Worm (Caenorhabditis elegans) whole organism, L3 larva: Measurements from ENCODE around the gene stau-1.

Experiments
- R02D3.7 ChIP-seq: fragments of 150-350 bp; optimal IDR thresholded peaks from 2 replicates; lab custom pipeline; 2014; ENCODE audit warnings: missing biosample characterization, missing genetic modification characterization
- ZK546.5 ChIP-seq: sonication (generic microtip); optimal IDR thresholded peaks from 2 replicates; lab custom pipeline; 2017; ENCODE audit warnings: missing biosample characterization, missing genetic modification characterization
- aly-2 ChIP-seq: fragments of 150-350 bp; optimal IDR thresholded peaks from 2 replicates; lab custom pipeline; 2014; ENCODE audit warnings: missing biosample characterization, missing genetic modification characterization
- ama-1 ChIP-seq: fragments of 150-350 bp; optimal IDR thresholded peaks from 2 replicates; lab custom pipeline; 2018
- ceh-16 ChIP-seq: sonication (generic microtip); optimal IDR thresholded peaks from 2 replicates; lab custom pipeline; 2017; ENCODE audit warnings: missing biosample characterization, missing genetic modification characterization
- ceh-28 ChIP-seq: fragments of 150-350 bp; optimal IDR thresholded peaks from 2 replicates; lab custom pipeline; 2014; ENCODE audit warnings: missing biosample characterization, missing genetic modification reagents, missing genetic modification characterization
- ceh-82 ChIP-seq: fragments of 150-350 bp; optimal IDR thresholded peaks from 2 replicates; lab custom pipeline; 2014; ENCODE audit warnings: missing biosample characterization, missing genetic modification characterization
- ceh-9 ChIP-seq: sonication (generic microtip); optimal IDR thresholded peaks from 2 replicates; lab custom pipeline; 2018; ENCODE audit warnings: missing biosample characterization, missing genetic modification characterization
- daf-12 ChIP-seq: fragments of 150-350 bp; optimal IDR thresholded peaks from 2 replicates; lab custom pipeline; 2014; ENCODE audit warnings: missing biosample characterization, missing genetic modification reagents, missing genetic modification characterization
- egl-27 ChIP-seq: sonication (generic microtip); optimal IDR thresholded peaks from 4 replicates; lab custom pipeline; 2017; ENCODE audit warnings: missing biosample characterization, missing genetic modification reagents, missing genetic modification characterization
- egl-5 ChIP-seq: fragments of 150-350 bp; optimal IDR thresholded peaks from 2 replicates; lab custom pipeline; 2017; ENCODE audit warnings: missing biosample characterization, missing genetic modification reagents, missing genetic modification characterization, inconsistent platforms
- elt-1 ChIP-seq: fragments of 150-350 bp; optimal IDR thresholded peaks from 2 replicates; lab custom pipeline; 2014; ENCODE audit warnings: missing biosample characterization, missing genetic modification characterization
- elt-2 ChIP-seq: sonication (generic microtip); optimal IDR thresholded peaks from 2 replicates; lab custom pipeline; 2016; ENCODE audit warnings: missing genetic modification reagents, mild to moderate bottlenecking, missing genetic modification characterization, missing compliant biosample characterization
- elt-3 ChIP-seq, 3 experiments: fragments of 150-350 bp in 1 of 3; sonication (generic microtip) in 2 of 3; optimal IDR thresholded peaks; 2 replicates in 2 of 3; 4 replicates in 1 of 3; lab custom pipeline; 2014 to 2017; ENCODE audit warnings: missing biosample characterization in 3 of 3, missing genetic modification characterization in 3 of 3
- eor-1 ChIP-seq, 2 experiments: fragments of 150-350 bp; optimal IDR thresholded peaks; 2 replicates each; lab custom pipeline; 2014 to 2018; ENCODE audit warnings: missing biosample characterization in 2 of 2, missing genetic modification characterization in 2 of 2
- fkh-10 ChIP-seq: sonication (generic microtip); optimal IDR thresholded peaks from 2 replicates; lab custom pipeline; 2017; ENCODE audit warnings: missing biosample characterization, missing genetic modification reagents, missing genetic modification characterization
- fkh-2 ChIP-seq: fragments of 150-350 bp; optimal IDR thresholded peaks from 2 replicates; lab custom pipeline; 2014; ENCODE audit warnings: missing biosample characterization, missing genetic modification reagents, missing genetic modification characterization
- fos-1 ChIP-seq: fragments of 150-350 bp; optimal IDR thresholded peaks from 2 replicates; lab custom pipeline; 2014; ENCODE audit warnings: missing biosample characterization, missing genetic modification characterization
- hmg-11 ChIP-seq: sonication (generic microtip); optimal IDR thresholded peaks from 2 replicates; lab custom pipeline; 2016; ENCODE audit warnings: missing genetic modification characterization, missing compliant biosample characterization
- jun-1 ChIP-seq: fragments of 150-350 bp; optimal IDR thresholded peaks from 2 replicates; lab custom pipeline; 2014; ENCODE audit warnings: missing biosample characterization, missing genetic modification reagents, missing genetic modification characterization
- lin-15B ChIP-seq: fragments of 150-350 bp; optimal IDR thresholded peaks from 2 replicates; lab custom pipeline; 2014; ENCODE audit warnings: missing biosample characterization, missing genetic modification characterization
- lin-39 ChIP-seq: fragments of 150-350 bp; optimal IDR thresholded peaks from 2 replicates; lab custom pipeline; 2018; ENCODE audit warnings: missing biosample characterization, missing genetic modification reagents, missing genetic modification characterization
- lsy-12 ChIP-seq: sonication (generic microtip); optimal IDR thresholded peaks from 2 replicates; lab custom pipeline; 2016; ENCODE audit warnings: mild to moderate bottlenecking, missing genetic modification characterization, missing compliant biosample characterization
- mdl-1 ChIP-seq: fragments of 150-350 bp; optimal IDR thresholded peaks from 2 replicates; lab custom pipeline; 2014; ENCODE audit warnings: missing biosample characterization, missing genetic modification characterization
- mml-1 ChIP-seq: fragments of 150-350 bp; sonication (generic microtip); optimal IDR thresholded peaks from 3 replicates; lab custom pipeline; 2014; ENCODE audit warnings: missing biosample characterization, missing genetic modification characterization
- nfya-1 ChIP-seq: sonication (generic microtip); optimal IDR thresholded peaks from 2 replicates; lab custom pipeline; 2017; ENCODE audit warnings: missing genetic modification characterization, mild to moderate bottlenecking, missing compliant biosample characterization, antibody characterized with exemption, moderate library complexity; ENCODE audit not compliant: insufficient read depth
- nhr-11 ChIP-seq: fragments of 150-350 bp; optimal IDR thresholded peaks from 2 replicates; lab custom pipeline; 2014; ENCODE audit warnings: missing biosample characterization, missing genetic modification characterization
- nhr-12 ChIP-seq: fragments of 150-350 bp; optimal IDR thresholded peaks from 2 replicates; lab custom pipeline; 2014; ENCODE audit warnings: missing biosample characterization, missing genetic modification characterization
- nhr-23 ChIP-seq: fragments of 150-350 bp; optimal IDR thresholded peaks from 2 replicates; lab custom pipeline; 2014; ENCODE audit warnings: missing biosample characterization, missing genetic modification reagents, missing genetic modification characterization
- nhr-237 ChIP-seq: fragments of 150-350 bp; optimal IDR thresholded peaks from 2 replicates; lab custom pipeline; 2014; ENCODE audit warnings: missing biosample characterization, missing genetic modification characterization
- nhr-25 ChIP-seq: sonication (generic microtip); optimal IDR thresholded peaks from 2 replicates; lab custom pipeline; 2017; ENCODE audit warnings: missing biosample characterization, missing genetic modification characterization
- nhr-28 ChIP-seq: fragments of 150-350 bp; optimal IDR thresholded peaks from 2 replicates; lab custom pipeline; 2014; ENCODE audit warnings: missing biosample characterization, missing genetic modification characterization
- nhr-43 ChIP-seq: sonication (generic microtip); optimal IDR thresholded peaks from 2 replicates; lab custom pipeline; 2016; ENCODE audit warnings: mild to moderate bottlenecking, missing genetic modification characterization, missing compliant biosample characterization; ENCODE audit not compliant: poor library complexity, severe bottlenecking
- nhr-67 ChIP-seq: fragments of 150-350 bp; optimal IDR thresholded peaks from 2 replicates; lab custom pipeline; 2014; ENCODE audit warnings: missing biosample characterization, missing genetic modification characterization
- nhr-76 ChIP-seq: fragments of 150-350 bp; sonication (generic microtip); optimal IDR thresholded peaks from 5 replicates; lab custom pipeline; 2014; ENCODE audit warnings: missing biosample characterization, missing genetic modification characterization
- nhr-77 ChIP-seq: fragments of 150-350 bp; optimal IDR thresholded peaks from 2 replicates; lab custom pipeline; 2014; ENCODE audit warnings: missing biosample characterization, missing genetic modification characterization
- pha-4 ChIP-seq: fragments of 150-350 bp; optimal IDR thresholded peaks from 2 replicates; lab custom pipeline; 2014; ENCODE audit warnings: missing biosample characterization, missing genetic modification reagents, missing genetic modification characterization
- pqm-1 ChIP-seq: fragments of 150-350 bp; optimal IDR thresholded peaks from 2 replicates; lab custom pipeline; 2017; ENCODE audit warnings: missing biosample characterization, missing genetic modification characterization, inconsistent platforms
- sea-2 ChIP-seq: fragments of 150-350 bp; sonication (generic microtip); optimal IDR thresholded peaks from 4 replicates; lab custom pipeline; 2014; ENCODE audit warnings: missing biosample characterization, missing genetic modification reagents, missing genetic modification characterization
- skn-1 ChIP-seq: fragments of 150-350 bp; optimal IDR thresholded peaks from 2 replicates; lab custom pipeline; 2014; ENCODE audit warnings: missing biosample characterization, missing genetic modification characterization
- snpc-4 ChIP-seq: fragments of 150-350 bp; optimal IDR thresholded peaks from 2 replicates; lab custom pipeline; 2014; ENCODE audit warnings: missing biosample characterization, missing genetic modification characterization
- tbx-2 ChIP-seq: sonication (generic microtip); optimal IDR thresholded peaks from 2 replicates; lab custom pipeline; 2016; ENCODE audit warnings: mild to moderate bottlenecking, missing genetic modification characterization, missing compliant biosample characterization
- unc-39 ChIP-seq: sonication (generic microtip); optimal IDR thresholded peaks from 4 replicates; lab custom pipeline; 2017; ENCODE audit warnings: missing biosample characterization, missing genetic modification characterization
- unc-62 ChIP-seq: fragments of 150-350 bp; sonication (generic microtip); optimal IDR thresholded peaks from 4 replicates; lab custom pipeline; 2014; ENCODE audit warnings: missing biosample characterization, missing genetic modification reagents, missing genetic modification characterization
- zag-1 ChIP-seq: fragments of 150-350 bp; optimal IDR thresholded peaks from 2 replicates; lab custom pipeline; 2014; ENCODE audit warnings: missing biosample characterization, missing genetic modification characterization
- ztf-11 ChIP-seq: fragments of 150-350 bp; optimal IDR thresholded peaks from 2 replicates; lab custom pipeline; 2014; ENCODE audit warnings: missing biosample characterization, missing genetic modification characterization
- ztf-4 ChIP-seq: fragments of 150-350 bp; optimal IDR thresholded peaks from 2 replicates; lab custom pipeline; 2014; ENCODE audit warnings: missing biosample characterization, missing genetic modification characterization

Gene stau-1

DNA sequence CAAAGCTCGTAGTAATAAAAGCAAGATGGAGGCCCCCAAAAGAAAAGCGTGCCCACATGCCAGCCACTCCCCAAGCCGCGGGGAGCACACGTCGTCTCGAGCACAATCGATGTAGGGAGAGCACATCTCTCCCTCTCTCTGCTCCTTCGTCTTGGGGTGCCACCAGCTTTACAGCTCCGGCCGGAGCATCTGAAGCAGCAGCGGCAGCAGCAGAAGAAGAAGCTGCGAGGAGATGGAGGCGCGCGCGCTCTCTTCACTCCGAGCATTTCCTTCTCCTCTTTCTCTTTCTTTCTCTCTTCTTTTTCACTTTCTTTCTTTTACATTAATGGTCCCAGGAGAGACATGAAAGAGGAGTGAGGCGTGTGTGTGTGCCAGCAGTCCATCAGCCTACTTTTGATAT, 29.0 kb upstream of the stau-1 start:
- no peak for TF ChIP-seq ztf-11 (tag; lab: Kevin White, UChicago)
- no peak for TF ChIP-seq skn-1 (tag; lab: Kevin White, UChicago)
- no peak for TF ChIP-seq zag-1 (tag; lab: Kevin White, UChicago)
- TF ChIP-seq eor-1 (tag; optimal IDR thresholded peaks at IDR 0.05; lab: Kevin White, UChicago) = no peak
- TF ChIP-seq lsy-12 (tag; lab: Kevin White, UChicago) = peak; percentile 6
- TF ChIP-seq egl-27 (tag; lab: Kevin White, UChicago) = no peak
- no peak for TF ChIP-seq daf-12 (tag; lab: Kevin White, UChicago)
- TF ChIP-seq nhr-43 = no peak
- no peak for TF ChIP-seq ceh-9 (tag; lab: Kevin White, UChicago)
- TF ChIP-seq fkh-10 (GFP tag; lab: Kevin White, UChicago) = peak; percentile 23
- no peak for TF ChIP-seq nhr-12 (tag; lab: Kevin White, UChicago)
- no peak for TF ChIP-seq ceh-16 (tag; lab: Kevin White, UChicago)
- no peak for TF ChIP-seq fkh-2 (tag; lab: Kevin White, UChicago)
- TF ChIP-seq nhr-25 = no peak
- no peak for TF ChIP-seq ztf-4 (tag; lab: Kevin White, UChicago)
- no peak for TF ChIP-seq nhr-23 (tag; lab: Kevin White, UChicago)
- TF ChIP-seq sea-2 (GFP tag; lab: Kevin White, UChicago) = no peak
- no peak for TF ChIP-seq nhr-77 (tag; lab: Kevin White, UChicago)
- no peak for TF ChIP-seq R02D3.7 (tag; lab: Kevin White, UChicago)
- peak; percentile 77 for TF ChIP-seq hmg-11 (tag; lab: Kevin White, UChicago)
- no peak for TF ChIP-seq elt-2 (tag; lab: Kevin White, UChicago)
- TF ChIP-seq ceh-28 = no peak
- TF ChIP-seq tbx-2 (tag; lab: Kevin White, UChicago) = peak; percentile 67
- peak; percentile 81 for TF ChIP-seq nfya-1 (tag; lab: Kevin White, UChicago)
- TF ChIP-seq nhr-11 (tag; lab: Kevin White, UChicago) = no peak
- TF ChIP-seq mml-1 (tag; lab: Kevin White, UChicago) = no peak
- no peak for TF ChIP-seq unc-62 (GFP tag; lab: Kevin White, UChicago)
- no peak for TF ChIP-seq nhr-28 (tag; lab: Kevin White, UChicago)
- TF ChIP-seq unc-39 = no peak
- no peak for TF ChIP-seq nhr-67
- TF ChIP-seq ama-1 (lab: Kevin White, UChicago) = no peak
- TF ChIP-seq fos-1 (tag; lab: Kevin White, UChicago) = no peak
- no peak for TF ChIP-seq aly-2 (tag; lab: Kevin White, UChicago)
- no peak for TF ChIP-seq pha-4 (tag; lab: Kevin White, UChicago)
- TF ChIP-seq nhr-76 (tag; lab: Kevin White, UChicago) = no peak
- TF ChIP-seq nhr-237 (tag; lab: Kevin White, UChicago) = no peak
- no peak for TF ChIP-seq elt-3 (tag; optimal IDR thresholded peaks at IDR 0.05; lab: Kevin White, UChicago)
- no peak for TF ChIP-seq jun-1 (tag; lab: Kevin White, UChicago)
- TF ChIP-seq pqm-1 (tag; lab: Kevin White, UChicago) = no peak
- TF ChIP-seq egl-5 = peak; percentile 65
- TF ChIP-seq ZK546.5 (tag; lab: Kevin White, UChicago) = no peak
- TF ChIP-seq elt-1 (tag; lab: Kevin White, UChicago) = no peak
- peak; percentile 39 for TF ChIP-seq mdl-1 (tag; lab: Kevin White, UChicago)
- TF ChIP-seq ceh-82 = no peak
- peak; percentile 6 for TF ChIP-seq lin-15B (tag; lab: Kevin White, UChicago)
- no peak for TF ChIP-seq snpc-4 (tag; lab: Kevin White, UChicago)
- peak; percentile 93 for TF ChIP-seq lin-39 (tag; lab: Kevin White, UChicago)
- TF ChIP-seq, all 47 proteins: peak for 9
